Fruit fly (Drosophila melanogaster) whole organism, embryonic: Measurements from ENCODE around the gene CG2059.

Experiments used
- Blimp-1 ChIP-seq: fragments of 200-800 bp; sonication (Bioruptor generic); optimal IDR thresholded peaks from 3 replicates; lab custom pipeline; 2018; ENCODE audit warnings: missing biosample characterization, missing genetic modification characterization, mild to moderate bottlenecking, moderate library complexity, missing genetic modification reagents
- BtbVII ChIP-seq: fragments of 200-800 bp; sonication (Bioruptor generic); optimal IDR thresholded peaks from 3 replicates; lab custom pipeline; 2017; ENCODE audit warnings: missing biosample characterization, mild to moderate bottlenecking, missing genetic modification characterization
- Bteb2 ChIP-seq: fragments of 200-800 bp; sonication (Bioruptor generic); optimal IDR thresholded peaks from 2 replicates; lab custom pipeline; 2016; ENCODE audit warnings: missing biosample characterization, missing genetic modification characterization
- CG11398 ChIP-seq: fragments of 200-800 bp; sonication (Bioruptor generic); optimal IDR thresholded peaks from 2 replicates; lab custom pipeline; 2016; ENCODE audit warnings: missing biosample characterization, missing genetic modification characterization
- CG12104 ChIP-seq: fragments of 200-800 bp; sonication (Bioruptor generic); optimal IDR thresholded peaks from 3 replicates; lab custom pipeline; 2016; ENCODE audit warnings: missing biosample characterization, missing genetic modification characterization
- CG12155 ChIP-seq: fragments of 200-800 bp; sonication (Bioruptor generic); optimal IDR thresholded peaks from 3 replicates; lab custom pipeline; 2016; ENCODE audit warnings: missing biosample characterization, missing genetic modification characterization
- CG12219 ChIP-seq: fragments of 200-800 bp; sonication (Bioruptor generic); optimal IDR thresholded peaks from 3 replicates; lab custom pipeline; 2018; ENCODE audit warnings: missing biosample characterization, mild to moderate bottlenecking, missing genetic modification characterization
- CG12942 ChIP-seq: fragments of 200-800 bp; sonication (Bioruptor generic); optimal IDR thresholded peaks from 3 replicates; lab custom pipeline; 2016; ENCODE audit warnings: missing biosample characterization, missing genetic modification characterization
- CG13424 ChIP-seq: fragments of 200-800 bp; sonication (Bioruptor generic); optimal IDR thresholded peaks from 2 replicates; lab custom pipeline; 2019; ENCODE audit warnings: missing biosample characterization, mild to moderate bottlenecking, missing genetic modification characterization, moderate library complexity
- CG14014 ChIP-seq: fragments of 200-800 bp; sonication (Bioruptor generic); IDR thresholded peaks from 2 replicates; pipeline ENCODE4 v1.3.6; 2022; ENCODE audit warnings: missing biosample characterization, missing genetic modification characterization
- CG15601 ChIP-seq: fragments of 200-800 bp; sonication (Bioruptor generic); optimal IDR thresholded peaks from 3 replicates; lab custom pipeline; 2019; ENCODE audit warnings: missing biosample characterization, mild to moderate bottlenecking, missing genetic modification characterization, moderate library complexity
- CG17612 ChIP-seq: fragments of 200-800 bp; sonication (Bioruptor generic); IDR thresholded peaks from 2 replicates; pipeline ENCODE4 v1.3.6; 2022; ENCODE audit warnings: missing biosample characterization, missing genetic modification characterization
- CG3065 ChIP-seq: fragments of 200-800 bp; sonication (Bioruptor generic); optimal IDR thresholded peaks from 2 replicates; lab custom pipeline; 2016; ENCODE audit warnings: missing biosample characterization, missing genetic modification characterization
- CG34422 ChIP-seq: fragments of 200-800 bp; sonication (Bioruptor generic); IDR thresholded peaks from 3 replicates; pipeline ENCODE4 v1.3.6; 2022; ENCODE audit warnings: missing biosample characterization, missing genetic modification characterization
- CG4404 ChIP-seq: fragments of 200-800 bp; sonication (Bioruptor generic); IDR thresholded peaks from 2 replicates; pipeline ENCODE4 v1.3.6; 2022; ENCODE audit warnings: missing biosample characterization, missing genetic modification characterization
- CG4707 ChIP-seq: fragments of 200-800 bp; sonication (Bioruptor generic); optimal IDR thresholded peaks from 2 replicates; lab custom pipeline; 2018; ENCODE audit warnings: missing biosample characterization, mild to moderate bottlenecking, missing genetic modification characterization, moderate library complexity
- CG4820 ChIP-seq: fragments of 200-800 bp; sonication (Bioruptor generic); optimal IDR thresholded peaks from 3 replicates; lab custom pipeline; 2016; ENCODE audit warnings: missing biosample characterization, missing genetic modification characterization
- CG6813 ChIP-seq: fragments of 200-800 bp; sonication (Bioruptor generic); optimal IDR thresholded peaks from 2 replicates; lab custom pipeline; 2017; ENCODE audit warnings: missing biosample characterization, missing genetic modification characterization, mild to moderate bottlenecking, moderate library complexity, missing genetic modification reagents
- CG7357 ChIP-seq: fragments of 200-800 bp; sonication (Bioruptor generic); IDR thresholded peaks from 3 replicates; pipeline ENCODE4 v1.3.6; 2022; ENCODE audit warnings: missing biosample characterization, missing genetic modification characterization
- CrebB ChIP-seq: fragments of 200-800 bp; sonication (Bioruptor generic); optimal IDR thresholded peaks from 3 replicates; lab custom pipeline; 2018; ENCODE audit warnings: missing biosample characterization, mild to moderate bottlenecking, missing genetic modification characterization
- D ChIP-seq, 2 experiments: fragments of 200-800 bp in 1 of 2; fragments of >200 bp in 1 of 2; sonication (Bioruptor generic) in 1 of 2; optimal IDR thresholded peaks; 2 replicates in 1 of 2; 3 replicates in 1 of 2; lab custom pipeline; 2017; ENCODE audit warnings: mild to moderate bottlenecking in 1 of 2, missing biosample characterization in 1 of 2, missing genetic modification characterization in 1 of 2, missing genetic modification reagents in 1 of 2
- ERR ChIP-seq: fragments of 200-800 bp; sonication (Bioruptor generic); optimal IDR thresholded peaks from 2 replicates; lab custom pipeline; 2016; ENCODE audit warnings: missing biosample characterization, missing genetic modification characterization
- Fer3 ChIP-seq: fragments of 200-800 bp; sonication (Bioruptor generic); optimal IDR thresholded peaks from 2 replicates; lab custom pipeline; 2018; ENCODE audit warnings: missing biosample characterization, mild to moderate bottlenecking, missing genetic modification characterization, moderate library complexity
- HHEX ChIP-seq: fragments of 200-800 bp; sonication (Bioruptor generic); optimal IDR thresholded peaks from 3 replicates; lab custom pipeline; 2017; ENCODE audit warnings: missing biosample characterization, mild to moderate bottlenecking, missing genetic modification characterization, missing genetic modification reagents
- HLH54F ChIP-seq: fragments of 200-800 bp; sonication (Bioruptor generic); optimal IDR thresholded peaks from 3 replicates; lab custom pipeline; 2016; ENCODE audit warnings: missing biosample characterization, missing genetic modification characterization
- HmgD ChIP-seq: fragments of 200-800 bp; sonication (Bioruptor generic); optimal IDR thresholded peaks from 3 replicates; lab custom pipeline; 2016; ENCODE audit warnings: missing biosample characterization, missing genetic modification characterization
- Lim3 ChIP-seq: fragments of 200-800 bp; sonication (Bioruptor generic); IDR thresholded peaks from 2 replicates; pipeline ENCODE4 v1.3.6; 2022; ENCODE audit warnings: missing biosample characterization, missing genetic modification characterization
- MTF-1 ChIP-seq: fragments of 200-800 bp; sonication (Bioruptor generic); optimal IDR thresholded peaks from 2 replicates; lab custom pipeline; 2018; ENCODE audit warnings: missing biosample characterization, mild to moderate bottlenecking, missing genetic modification characterization, borderline replicate concordance
- Mad ChIP-seq: fragments of 200-800 bp; sonication (Bioruptor generic); optimal IDR thresholded peaks from 2 replicates; lab custom pipeline; 2016; ENCODE audit warnings: missing biosample characterization, missing genetic modification characterization
- Ptx1 ChIP-seq: fragments of 200-800 bp; sonication (Bioruptor generic); IDR thresholded peaks from 2 replicates; pipeline ENCODE4 v1.3.6; 2022; ENCODE audit warnings: missing biosample characterization, missing genetic modification characterization
- Rx ChIP-seq: fragments of 200-800 bp; sonication (Bioruptor generic); IDR thresholded peaks from 2 replicates; pipeline ENCODE4 v1.3.6; 2022; ENCODE audit warnings: missing biosample characterization, missing genetic modification characterization
- Six4 ChIP-seq: fragments of 200-800 bp; sonication (Bioruptor generic); optimal IDR thresholded peaks from 2 replicates; lab custom pipeline; 2016; ENCODE audit warnings: missing biosample characterization, missing genetic modification characterization
- Sox100B ChIP-seq: fragments of 200-800 bp; sonication (Bioruptor generic); optimal IDR thresholded peaks from 3 replicates; lab custom pipeline; 2018; ENCODE audit warnings: missing biosample characterization, mild to moderate bottlenecking, missing genetic modification characterization
- aop ChIP-seq: fragments of 200-800 bp; sonication (Bioruptor generic); IDR thresholded peaks from 2 replicates; pipeline ENCODE4 v1.3.6; 2022; ENCODE audit warnings: missing biosample characterization, missing genetic modification characterization
- ap ChIP-seq: fragments of 200-800 bp; sonication (Bioruptor generic); IDR thresholded peaks from 2 replicates; pipeline ENCODE4 v1.3.6; 2022; ENCODE audit warnings: missing biosample characterization, missing genetic modification characterization
- cad ChIP-seq: fragments of >200 bp; optimal IDR thresholded peaks from 2 replicates; lab custom pipeline; 2017; ENCODE audit warnings: missing biosample characterization, missing genetic modification characterization
- croc ChIP-seq: fragments of 200-800 bp; sonication (Bioruptor generic); conservative IDR thresholded peaks from 3 replicates; pipeline ENCODE4 v1.3.6; 2022; ENCODE audit warnings: missing biosample characterization, missing genetic modification characterization
- emc ChIP-seq: fragments of 200-800 bp; sonication (Bioruptor generic); optimal IDR thresholded peaks from 2 replicates; lab custom pipeline; 2016; ENCODE audit warnings: missing biosample characterization, missing genetic modification characterization
- fd64A ChIP-seq: fragments of 200-800 bp; sonication (Bioruptor generic); optimal IDR thresholded peaks from 3 replicates; lab custom pipeline; 2018; ENCODE audit warnings: missing biosample characterization, mild to moderate bottlenecking, missing genetic modification characterization
- gem ChIP-seq: fragments of 200-800 bp; sonication (Bioruptor generic); optimal IDR thresholded peaks from 2 replicates; lab custom pipeline; 2019; ENCODE audit warnings: missing biosample characterization, mild to moderate bottlenecking, missing genetic modification characterization, moderate library complexity
- gro ChIP-seq: fragments of 200-800 bp; sonication (Bioruptor generic); optimal IDR thresholded peaks from 2 replicates; lab custom pipeline; 2016; ENCODE audit warnings: missing biosample characterization, missing genetic modification characterization
- lov ChIP-seq, 2 experiments: fragments of 200-800 bp in 1 of 2; fragments of >200 bp in 1 of 2; sonication (Bioruptor generic) in 1 of 2; IDR thresholded peaks in 1 of 2; optimal IDR thresholded peaks in 1 of 2; 2 replicates in 1 of 2; 3 replicates in 1 of 2; pipeline versions ENCODE4 v1.3.6 to Lab custom; 2017 to 2022; ENCODE audit warnings: missing biosample characterization in 1 of 2, missing genetic modification characterization in 1 of 2
- peb ChIP-seq: fragments of 200-800 bp; sonication (Bioruptor generic); IDR thresholded peaks from 2 replicates; pipeline ENCODE4 v1.3.6; 2022; ENCODE audit warnings: missing biosample characterization, missing genetic modification characterization
- pfk ChIP-seq: fragments of 200-800 bp; sonication (Bioruptor generic); optimal IDR thresholded peaks from 2 replicates; lab custom pipeline; 2018; ENCODE audit warnings: missing biosample characterization, mild to moderate bottlenecking, missing genetic modification characterization, moderate library complexity
- ro ChIP-seq: fragments of 200-800 bp; sonication (Bioruptor generic); IDR thresholded peaks from 2 replicates; pipeline ENCODE4 v1.3.6; 2022; ENCODE audit warnings: missing biosample characterization, missing genetic modification characterization
- sens ChIP-seq: fragments of 200-800 bp; sonication (Bioruptor generic); peaks from one replicate; lab custom pipeline; 2016; ENCODE audit warnings: missing biosample characterization, missing genetic modification characterization
- sens-2 ChIP-seq: fragments of 200-800 bp; sonication (Bioruptor generic); IDR thresholded peaks from 2 replicates; pipeline ENCODE4 v1.3.6; 2022; ENCODE audit warnings: missing biosample characterization, missing genetic modification characterization
- sna ChIP-seq: fragments of 200-800 bp; sonication (Bioruptor generic); IDR thresholded peaks from 2 replicates; pipeline ENCODE4 v1.3.6; 2022; ENCODE audit warnings: missing biosample characterization, missing genetic modification characterization; ENCODE audit not compliant: partially characterized antibody
- unc-4 ChIP-seq: fragments of 200-800 bp; sonication (Bioruptor generic); IDR thresholded peaks from 2 replicates; pipeline ENCODE4 v1.3.6; 2022; ENCODE audit warnings: missing biosample characterization, missing genetic modification characterization; ENCODE audit not compliant: partially characterized antibody
- zfh1 ChIP-seq: fragments of 200-800 bp; sonication (Bioruptor generic); IDR thresholded peaks from 3 replicates; pipeline ENCODE4 v1.3.6; 2022; ENCODE audit warnings: missing biosample characterization, missing genetic modification characterization

Gene CG2059

DNA sequence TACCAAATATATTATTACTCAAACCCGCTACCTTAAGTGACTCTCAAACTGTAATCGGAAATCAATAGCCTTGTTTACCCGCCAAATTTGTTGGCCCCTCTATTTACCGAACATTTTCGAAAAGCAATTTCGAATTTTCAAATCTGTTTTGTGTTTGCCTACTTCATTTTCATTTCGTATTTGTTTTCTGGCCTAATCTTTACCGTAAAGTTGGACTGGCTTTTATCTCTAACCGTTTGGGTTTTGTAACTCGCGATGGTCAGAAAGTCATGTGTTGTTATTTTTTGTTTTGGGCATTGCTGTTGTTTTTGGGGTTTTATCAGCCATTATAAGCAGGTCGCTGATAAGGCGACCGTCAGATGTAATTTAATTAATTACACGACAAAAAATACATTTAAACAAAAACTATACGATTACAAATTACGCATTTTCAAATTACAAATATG is 47.2 kb downstream of the CG2059 start (continued):
- TF ChIP-seq lov (optimal IDR thresholded peaks at IDR 0.05; lab: Kevin White, UChicago) (no peak), lov (GFP tag; IDR thresholded peaks at IDR 0.05; lab: Robert Waterston, UW) (peak; percentile 42; the same call in 1 of the 3 replicates), CG12942 (no peak), CG4404 (GFP tag; lab: Robert Waterston, UW) (no peak), CG34422 (GFP tag; lab: Robert Waterston, UW) (no peak), D (optimal IDR thresholded peaks at IDR 0.05; lab: Kevin White, UChicago) (no peak), D (GFP tag; optimal IDR thresholded peaks at IDR 0.05; lab: Kevin White, UChicago) (peak; percentile 39), sna (GFP tag; lab: Robert Waterston, UW) (no peak), ro (GFP tag; lab: Robert Waterston, UW) (no peak), fd64A (GFP tag; lab: Kevin White, UChicago) (peak; percentile 72), Fer3 (tag; lab: Kevin White, UChicago) (peak; percentile 16), CG6813 (GFP tag; lab: Kevin White, UChicago) (peak; percentile 58), Rx (GFP tag; lab: Robert Waterston, UW) (no peak), cad (GFP tag; lab: Kevin White, UChicago) (peak; percentile 41), emc (GFP tag; lab: Kevin White, UChicago) (no peak), HHEX (GFP tag; lab: Kevin White, UChicago) (no peak), gem (tag; lab: Kevin White, UChicago) (peak; percentile 33), croc (GFP tag; lab: Robert Waterston, UW) (no peak), ERR (no peak), zfh1 (peak; percentile 20; the same call in 1 of the 3 replicates), CG12219 (peak; percentile 51), CG7357 (no peak), Bteb2 (GFP tag; lab: Kevin White, UChicago) (no peak), Blimp-1 (GFP tag; lab: Kevin White, UChicago) (peak; percentile 20), CrebB (peak; percentile 25), CG17612 (GFP tag; lab: Robert Waterston, UW) (no peak), MTF-1 (GFP tag; lab: Kevin White, UChicago) (peak; percentile 84), CG4707 (peak; percentile 64), HLH54F (GFP tag; lab: Kevin White, UChicago) (no peak), CG14014 (GFP tag; lab: Robert Waterston, UW) (peak; percentile 71; the same call in 1 of the 2 replicates), BtbVII (GFP tag; lab: Kevin White, UChicago) (no peak), CG11398 (GFP tag; lab: Kevin White, UChicago) (peak; percentile 55), Mad (GFP tag; lab: Kevin White, UChicago) (no peak), unc-4 (GFP tag; lab: Robert Waterston, UW) (no peak), CG15601 (tag; lab: Kevin White, UChicago) (peak; percentile 67), sens-2 (peak; percentile 65; the same call in 1 of the 2 replicates), ap (GFP tag; lab: Robert Waterston, UW) (no peak), Sox100B (peak; percentile 28), Six4 (GFP tag; lab: Kevin White, UChicago) (peak; percentile 1), Ptx1 (GFP tag; lab: Robert Waterston, UW) (no peak), CG3065 (GFP tag; lab: Kevin White, UChicago) (peak; percentile 25), CG12104 (GFP tag; lab: Kevin White, UChicago) (no peak), Lim3 (GFP tag; lab: Robert Waterston, UW) (no peak), HmgD (GFP tag; lab: Kevin White, UChicago) (no peak), CG13424 (tag; lab: Kevin White, UChicago) (peak; percentile 13), pfk (GFP tag; lab: Kevin White, UChicago) (peak; percentile 16), CG12155 (GFP tag; lab: Kevin White, UChicago) (no peak), gro (GFP tag; lab: Kevin White, UChicago) (no peak), aop (GFP tag; lab: Robert Waterston, UW) (no peak), sens (peak; percentile 78), peb (GFP tag; lab: Robert Waterston, UW) (0 out of 2 replicates have a peak, but pooled peaks have one; percentile 11), CG4820 (GFP tag; lab: Kevin White, UChicago) (peak; percentile 2)
